Worm (Caenorhabditis elegans) whole organism, L1 larva: ENCODE measurements around the gene srw-103.
"Not testable (repeated sequence)": the region's sequence is repeated elsewhere in the genome, so short reads cannot be mapped to it uniquely, and the experiment has no call there.

Experiments used
- ama-1 ChIP-seq: fragments of 150-350 bp; optimal IDR thresholded peaks from 2 replicates; lab custom pipeline; 2014
- ces-1 ChIP-seq: fragments of 150-350 bp; optimal IDR thresholded peaks from 2 replicates; lab custom pipeline; 2014; ENCODE audit warnings: missing biosample characterization, missing genetic modification reagents, missing genetic modification characterization
- mef-2 ChIP-seq: fragments of 150-350 bp; optimal IDR thresholded peaks from 2 replicates; lab custom pipeline; 2014; ENCODE audit warnings: missing biosample characterization, missing genetic modification characterization
- pag-3 ChIP-seq: sonication (generic microtip); optimal IDR thresholded peaks from 2 replicates; lab custom pipeline; 2017; ENCODE audit warnings: missing genetic modification characterization, mild to moderate bottlenecking, missing compliant biosample characterization, antibody characterized with exemption, borderline replicate concordance; ENCODE audit not compliant: insufficient read depth
- snu-23 ChIP-seq: sonication (generic microtip); optimal IDR thresholded peaks from 2 replicates; lab custom pipeline; 2016; ENCODE audit warnings: missing genetic modification characterization, missing compliant biosample characterization
- sptf-1 ChIP-seq: fragments of 150-350 bp; optimal IDR thresholded peaks from 2 replicates; lab custom pipeline; 2014; ENCODE audit warnings: missing biosample characterization, missing genetic modification characterization
- unc-62 ChIP-seq: fragments of 150-350 bp; optimal IDR thresholded peaks from 2 replicates; lab custom pipeline; 2014; ENCODE audit warnings: missing biosample characterization, missing genetic modification reagents, missing genetic modification characterization

ce11 chrV:1693876-1694275, 23.1 kb upstream of the srw-103 start, which contains the start of gene Y46H3C.7:
- TF ChIP-seq unc-62 (GFP tag; lab: Kevin White, UChicago); ces-1 (GFP tag; lab: Kevin White, UChicago); sptf-1 (tag; lab: Kevin White, UChicago); snu-23 (GFP tag; lab: Kevin White, UChicago); pag-3 (tag; lab: Kevin White, UChicago); mef-2 (tag; lab: Kevin White, UChicago); ama-1 (lab: Kevin White, UChicago): not testable (repeated sequence)
